Fruit fly (Drosophila melanogaster): ENCODE data around the gene Nup43.

DNA sequence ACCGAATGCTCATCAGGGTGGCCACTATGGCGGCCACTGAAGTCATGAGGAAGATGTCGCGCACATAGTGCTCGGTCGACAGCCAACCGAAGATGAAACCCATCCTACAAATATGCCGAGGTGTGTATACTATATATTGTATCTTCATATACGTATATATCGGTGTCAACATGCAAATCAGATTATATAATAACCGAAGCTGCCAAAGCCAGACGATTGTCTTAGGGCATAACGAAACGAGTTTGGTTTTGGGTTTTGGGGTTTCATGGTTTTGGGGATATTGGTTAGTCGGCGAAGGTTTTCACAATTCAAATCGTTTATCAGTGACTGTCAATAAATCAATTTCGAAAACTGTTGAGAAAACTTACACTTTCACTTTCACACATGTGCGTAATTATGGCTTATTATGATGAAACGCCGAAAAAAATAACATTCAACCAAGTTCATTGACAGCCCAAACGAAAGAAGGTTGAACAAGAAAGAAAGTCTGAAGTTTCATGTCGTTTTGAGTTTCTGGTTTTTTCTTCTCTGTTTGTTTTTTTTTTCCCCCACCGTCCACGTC is 13.9 kb downstream of the Nup43 start:
- no peak for TF ChIP-seq sv (GFP tag; optimal IDR thresholded peaks at IDR 0.05)
- no peak for TF ChIP-seq CG32264 (GFP tag; optimal IDR thresholded peaks at IDR 0.05)
- no peak for TF ChIP-seq psq (GFP tag; optimal IDR thresholded peaks at IDR 0.05)
- no peak for TF ChIP-seq Hnf4 (GFP tag; optimal IDR thresholded peaks at IDR 0.05)
- no peak for TF ChIP-seq OdsH (GFP tag; optimal IDR thresholded peaks at IDR 0.05)
- TF ChIP-seq lola (GFP tag; optimal IDR thresholded peaks at IDR 0.05) = no peak
- no peak for TF ChIP-seq Rel (GFP tag; optimal IDR thresholded peaks at IDR 0.05)
- no peak for TF ChIP-seq Rel (tag; optimal IDR thresholded peaks at IDR 0.05)
- TF ChIP-seq h (GFP tag; optimal IDR thresholded peaks at IDR 0.05) = no peak
- no peak for TF ChIP-seq N (GFP tag; optimal IDR thresholded peaks at IDR 0.05)
